Fruit fly (Drosophila melanogaster) whole organism, wandering third instar larva: ENCODE results near the gene piwi.

ENCODE experiments used
- CG32264 ChIP-seq: fragments of 200-800 bp; sonication (Bioruptor generic); optimal IDR thresholded peaks from 2 replicates; lab custom pipeline; 2016; ENCODE audit warnings: missing biosample characterization, missing genetic modification characterization
- Sp1 ChIP-seq: fragments of 200-800 bp; sonication (Bioruptor generic); optimal IDR thresholded peaks from 3 replicates; lab custom pipeline; 2019; ENCODE audit warnings: missing biosample characterization, mild to moderate bottlenecking, missing genetic modification characterization, moderate library complexity
- brk ChIP-seq: fragments of 200-800 bp; sonication (Bioruptor generic); optimal IDR thresholded peaks from 2 replicates; lab custom pipeline; 2016; ENCODE audit warnings: missing biosample characterization, mild to moderate bottlenecking, missing genetic modification characterization
- ey ChIP-seq: fragments of 200-800 bp; sonication (Bioruptor generic); optimal IDR thresholded peaks from 2 replicates; lab custom pipeline; 2016; ENCODE audit warnings: missing biosample characterization, missing genetic modification characterization
- h ChIP-seq: fragments of 200-800 bp; sonication (Bioruptor generic); optimal IDR thresholded peaks from 3 replicates; lab custom pipeline; 2016; ENCODE audit warnings: missing biosample characterization, mild to moderate bottlenecking, missing genetic modification characterization

DNA sequence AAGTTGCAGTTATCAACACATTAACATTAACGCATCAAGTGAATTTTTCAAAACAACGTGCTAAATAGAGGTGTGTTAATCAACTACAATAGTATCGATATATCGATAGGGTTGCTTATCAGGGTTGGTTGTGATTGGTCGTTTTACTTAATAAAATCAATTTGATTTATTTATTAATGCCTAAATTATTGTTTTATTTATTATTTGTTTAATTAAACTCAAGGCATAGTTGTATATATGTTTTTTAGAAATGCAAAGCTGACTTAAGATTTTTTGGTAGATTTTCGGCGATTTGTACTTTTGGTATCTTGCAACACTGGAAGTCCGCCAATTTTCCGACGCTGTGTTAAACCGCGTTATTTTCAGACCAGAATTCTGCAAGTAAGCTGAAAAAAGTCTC is 23.8 kb upstream of the piwi start, which contains the start of the genes Art8 and dUTPase:
- TF ChIP-seq CG32264 (GFP tag; lab: Kevin White, UChicago) (no peak), ey (GFP tag; lab: Kevin White, UChicago) (peak; percentile 51), Sp1 (GFP tag; lab: Kevin White, UChicago) (peak; percentile 68), h (GFP tag; lab: Kevin White, UChicago) (peak; percentile 76), brk (GFP tag; lab: Kevin White, UChicago) (no peak)
